Worm (Caenorhabditis elegans): ENCODE measurements around the gene srj-26.

ce11 chrV:18468097-18468496, 47.2 kb downstream of the srj-26 start, which contains the start of gene ZK228.13:
- TF ChIP-seq nhr-2 (tag; optimal IDR thresholded peaks at IDR 0.05): no peak
- no peak for TF ChIP-seq mab-5 (tag; optimal IDR thresholded peaks at IDR 0.05)
- no peak for TF ChIP-seq snpc-4 (tag; optimal IDR thresholded peaks at IDR 0.05)
- no peak for TF ChIP-seq unc-62 (GFP tag; optimal IDR thresholded peaks at IDR 0.05)
- no peak for TF ChIP-seq M03D4.4 (tag; optimal IDR thresholded peaks at IDR 0.05)
- TF ChIP-seq elt-3 (tag; optimal IDR thresholded peaks at IDR 0.05): no peak
- no peak for TF ChIP-seq lsy-2 (tag; optimal IDR thresholded peaks at IDR 0.05)
- no peak for TF ChIP-seq ztf-11 (tag; optimal IDR thresholded peaks at IDR 0.05)
- TF ChIP-seq mep-1 (tag; optimal IDR thresholded peaks at IDR 0.05): no peak
- no peak for TF ChIP-seq zip-8 (tag; optimal IDR thresholded peaks at IDR 0.05)
- no peak for TF ChIP-seq nhr-12 (tag; optimal IDR thresholded peaks at IDR 0.05)
- no peak for TF ChIP-seq elt-1 (tag; optimal IDR thresholded peaks at IDR 0.05; ENCODE audit: borderline replicate concordance, insufficient read depth)
